Fruit fly (Drosophila melanogaster): ENCODE results near the gene CG34179.

The CG34179 gene

dm6 chr2L:6070656-6071231 is 22.2 kb upstream of the CG34179 start, which contains the start of the genes CG9154 and Kr-h2 (continued):
- TF ChIP-seq pdm3 (GFP tag; optimal IDR thresholded peaks at IDR 0.05) (no peak), topi (GFP tag; optimal IDR thresholded peaks at IDR 0.05) (peak; percentile 53), Eip78C (GFP tag) (peak; percentile 66), spab (GFP tag; optimal IDR thresholded peaks at IDR 0.05) (no peak), CG11762 (GFP tag; optimal IDR thresholded peaks at IDR 0.05; ENCODE audit: insufficient read depth) (no peak), CG11902 (GFP tag; optimal IDR thresholded peaks at IDR 0.05) (no peak), Smox (GFP tag; optimal IDR thresholded peaks at IDR 0.05) (no peak), salr (GFP tag; optimal IDR thresholded peaks at IDR 0.05) (no peak), fd59A (GFP tag; optimal IDR thresholded peaks at IDR 0.05) (no peak), CG9139 (GFP tag; optimal IDR thresholded peaks at IDR 0.05) (no peak), CG15336 (GFP tag; IDR thresholded peaks at IDR 0.05) (no peak; the same call in 1 of the 2 replicates), CG6808 (GFP tag; optimal IDR thresholded peaks at IDR 0.05) (no peak), Gug (GFP tag; IDR thresholded peaks at IDR 0.05) (peak; percentile 59; the same call in 1 of the 2 replicates), Sox102F (GFP tag; optimal IDR thresholded peaks at IDR 0.05) (no peak), Blimp-1 (GFP tag; optimal IDR thresholded peaks at IDR 0.05) (peak; percentile 27), Lpt (GFP tag; optimal IDR thresholded peaks at IDR 0.05) (no peak), svp (GFP tag) (peak; percentile 80), CG10631 (GFP tag; optimal IDR thresholded peaks at IDR 0.05) (peak; percentile 26), Eip93F (GFP tag; optimal IDR thresholded peaks at IDR 0.05) (no peak), CG32006 (GFP tag; optimal IDR thresholded peaks at IDR 0.05) (peak; percentile 54), achi (GFP tag; optimal IDR thresholded peaks at IDR 0.05) (peak; percentile 44)

- TF ChIP-seq CG11294 (GFP tag; IDR thresholded peaks at IDR 0.05) (no peak), Ets21C (GFP tag; optimal IDR thresholded peaks at IDR 0.05) (no peak), pdm3 (GFP tag; optimal IDR thresholded peaks at IDR 0.05) (no peak), CG4318 (GFP tag; optimal IDR thresholded peaks at IDR 0.05) (no peak), salr (GFP tag; optimal IDR thresholded peaks at IDR 0.05) (no peak), esn (GFP tag; optimal IDR thresholded peaks at IDR 0.05) (peak; percentile 9), CG8632 (GFP tag; optimal IDR thresholded peaks at IDR 0.05) (no peak), CG6792 (GFP tag; optimal IDR thresholded peaks at IDR 0.05) (no peak), Eip78C (GFP tag) (peak; percentile 61), svp (GFP tag) (no peak)
These were observed 20.2 kb upstream of the CG34179 start, which contains the start of the genes CG9150 and Pfdn1 for dm6 chr2L:6068544-6069251. CG9150 (minus strand) TSS chr2L:6068594. Pfdn1 (plus strand) TSS chr2L:6069079.

dm6 chr2L:6065823-6066222 is 17.3 kb upstream of the CG34179 start, which contains the start of the genes Fbw5 and CG9147:
Fbw5 (minus strand) TSS chr2L:6065953.
CG9147 (plus strand) TSS chr2L:6065997.
- TF ChIP-seq achi (GFP tag; optimal IDR thresholded peaks at IDR 0.05): peak; percentile 99
- TF ChIP-seq CG3919 (GFP tag; optimal IDR thresholded peaks at IDR 0.05): peak; percentile 100
- peak; percentile 100 for TF ChIP-seq Smox (GFP tag; optimal IDR thresholded peaks at IDR 0.05)
- TF ChIP-seq CG8319 (GFP tag; optimal IDR thresholded peaks at IDR 0.05): peak; percentile 99
- TF ChIP-seq CG1621 (tag; optimal IDR thresholded peaks at IDR 0.05): peak; percentile 99
- TF ChIP-seq Sox14 (GFP tag; optimal IDR thresholded peaks at IDR 0.05): peak; percentile 100
- peak; percentile 100 for TF ChIP-seq Eip75B (GFP tag; optimal IDR thresholded peaks at IDR 0.05)
- peak; percentile 99 for TF ChIP-seq CG6276 (GFP tag; optimal IDR thresholded peaks at IDR 0.05)
- peak; percentile 100 for TF ChIP-seq cyc (GFP tag; optimal IDR thresholded peaks at IDR 0.05)
- TF ChIP-seq spab (GFP tag; optimal IDR thresholded peaks at IDR 0.05): peak; percentile 99
- peak; percentile 99 for TF ChIP-seq Sox15 (GFP tag; optimal IDR thresholded peaks at IDR 0.05)
- TF ChIP-seq ss (GFP tag; optimal IDR thresholded peaks at IDR 0.05): peak; percentile 99 to 100
- TF ChIP-seq fd59A (GFP tag; optimal IDR thresholded peaks at IDR 0.05): peak; percentile 99
- TF ChIP-seq CG10669 (GFP tag; optimal IDR thresholded peaks at IDR 0.05): peak; percentile 100
- peak; percentile 100 for TF ChIP-seq CG8119 (GFP tag; IDR thresholded peaks at IDR 0.05)
- TF ChIP-seq net (GFP tag; optimal IDR thresholded peaks at IDR 0.05): peak; percentile 100
- peak; percentile 100 for TF ChIP-seq CG6792 (GFP tag; optimal IDR thresholded peaks at IDR 0.05)
- peak; percentile 99 for TF ChIP-seq Blimp-1 (GFP tag; optimal IDR thresholded peaks at IDR 0.05)
- TF ChIP-seq vri (GFP tag; optimal IDR thresholded peaks at IDR 0.05): peak; percentile 100
- peak; percentile 100 for TF ChIP-seq CG31627 (GFP tag; optimal IDR thresholded peaks at IDR 0.05)
- TF ChIP-seq CG8632 (GFP tag; optimal IDR thresholded peaks at IDR 0.05): peak; percentile 100
- peak; percentile 100 for TF ChIP-seq Met (GFP tag; optimal IDR thresholded peaks at IDR 0.05)
- peak; percentile 94 for TF ChIP-seq Hr38 (GFP tag; optimal IDR thresholded peaks at IDR 0.05)
- peak; percentile 100 for TF ChIP-seq pdm3 (GFP tag; optimal IDR thresholded peaks at IDR 0.05)
- peak; percentile 100 for TF ChIP-seq Eip78C (GFP tag)
- TF ChIP-seq acj6 (GFP tag; optimal IDR thresholded peaks at IDR 0.05): peak; percentile 100
- TF ChIP-seq CG32006 (GFP tag; optimal IDR thresholded peaks at IDR 0.05): peak; percentile 100
- peak; percentile 100 for TF ChIP-seq esn (GFP tag; optimal IDR thresholded peaks at IDR 0.05)
- TF ChIP-seq svp (GFP tag): peak; percentile 100
- TF ChIP-seq CG9139 (GFP tag; optimal IDR thresholded peaks at IDR 0.05): peak; percentile 99
- TF ChIP-seq Sox102F (GFP tag; optimal IDR thresholded peaks at IDR 0.05): peak; percentile 100
